Worm (Caenorhabditis elegans) whole organism, late embryonic: Measurements from ENCODE around the gene ced-7.

ENCODE experiments used
- elt-2 ChIP-seq: sonication (generic microtip); optimal IDR thresholded peaks from 2 replicates; lab custom pipeline; 2016; ENCODE audit warnings: missing genetic modification reagents, missing genetic modification characterization, missing compliant biosample characterization
- unc-3 ChIP-seq, 2 experiments: fragments of 200-800 bp in 1 of 2; sonication (Bioruptor generic) in 1 of 2; sonication (generic microtip) in 1 of 2; conservative IDR thresholded peaks in 1 of 2; optimal IDR thresholded peaks in 1 of 2; 2 replicates each; pipeline versions ENCODE4 v1.3.6 to Lab custom; 2016 to 2022; ENCODE audit warnings: missing compliant biosample characterization in 2 of 2, missing genetic modification characterization in 2 of 2, missing genetic modification reagents in 1 of 2

DNA sequence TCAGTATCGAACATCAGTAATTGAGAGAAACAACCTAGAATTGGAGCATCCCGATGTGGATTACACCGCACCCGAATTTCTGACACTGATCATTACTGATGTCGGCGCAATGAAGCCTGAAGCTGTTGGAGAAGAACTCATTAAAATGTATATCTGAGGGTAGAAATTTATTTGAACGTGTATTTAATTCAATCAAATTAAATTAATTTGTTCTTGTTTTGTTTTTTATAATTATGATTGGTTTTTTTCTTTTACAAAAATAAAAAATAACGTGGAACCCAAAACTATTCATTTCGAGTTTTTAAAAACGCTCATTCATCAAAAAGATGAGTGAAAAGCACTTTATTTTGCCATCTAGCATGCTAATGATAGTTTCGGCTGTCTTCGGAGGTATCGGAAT lies 35.8 kb downstream of the ced-7 start, which contains the start of gene ZK1098.9:
- TF ChIP-seq unc-3 (GFP tag; conservative IDR thresholded peaks at IDR 0.05; lab: Robert Waterston, UW): no peak
- no peak for TF ChIP-seq unc-3 (tag; optimal IDR thresholded peaks at IDR 0.05; lab: Kevin White, UChicago)
- TF ChIP-seq elt-2: no peak
